Fruit fly (Drosophila melanogaster) whole organism, prepupa: Measurements from ENCODE around the gene Sox21b.
A peak's percentile ranks its signal among the peaks of the same experiment; 100 is the strongest.

Experiments
- CG10631 ChIP-seq: fragments of 200-800 bp; sonication (Bioruptor generic); optimal IDR thresholded peaks from 2 replicates; lab custom pipeline; 2016; ENCODE audit warnings: missing biosample characterization, missing genetic modification characterization
- CG15336 ChIP-seq: fragments of 200-800 bp; sonication (Bioruptor generic); IDR thresholded peaks from 2 replicates; pipeline ENCODE4 v1.3.6; 2022; ENCODE audit warnings: missing biosample characterization, missing genetic modification characterization
- CG16779 ChIP-seq: fragments of 200-800 bp; sonication (Bioruptor generic); optimal IDR thresholded peaks from 3 replicates; lab custom pipeline; 2017; ENCODE audit warnings: missing biosample characterization, mild to moderate bottlenecking, missing genetic modification characterization
- CG3032 ChIP-seq: fragments of 200-800 bp; optimal IDR thresholded peaks from 2 replicates; lab custom pipeline; 2019; ENCODE audit warnings: missing biosample characterization, mild to moderate bottlenecking, missing genetic modification characterization, moderate library complexity
- CG31627 ChIP-seq: fragments of 200-800 bp; sonication (Bioruptor generic); optimal IDR thresholded peaks from 3 replicates; lab custom pipeline; 2016; ENCODE audit warnings: missing biosample characterization, missing genetic modification characterization
- CG32006 ChIP-seq: fragments of 200-800 bp; sonication (Bioruptor generic); optimal IDR thresholded peaks from 3 replicates; lab custom pipeline; 2017; ENCODE audit warnings: missing biosample characterization, mild to moderate bottlenecking, missing genetic modification characterization
- CG3919 ChIP-seq: fragments of 200-800 bp; sonication (Bioruptor generic); optimal IDR thresholded peaks from 3 replicates; lab custom pipeline; 2016; ENCODE audit warnings: missing biosample characterization, missing genetic modification characterization
- CG4318 ChIP-seq: fragments of 200-800 bp; sonication (Bioruptor generic); optimal IDR thresholded peaks from 3 replicates; lab custom pipeline; 2017; ENCODE audit warnings: missing biosample characterization, mild to moderate bottlenecking, missing genetic modification characterization
- CG6163 ChIP-seq: fragments of 200-800 bp; sonication (Bioruptor generic); IDR thresholded peaks from 3 replicates; pipeline ENCODE4 v1.3.6; 2022; ENCODE audit warnings: missing biosample characterization, missing genetic modification characterization
- CG6276 ChIP-seq: fragments of 200-800 bp; sonication (Bioruptor generic); optimal IDR thresholded peaks from 2 replicates; lab custom pipeline; 2017; ENCODE audit warnings: missing biosample characterization, mild to moderate bottlenecking, missing genetic modification characterization
- CG6808 ChIP-seq: fragments of 200-800 bp; sonication (Bioruptor generic); optimal IDR thresholded peaks from 3 replicates; lab custom pipeline; 2017; ENCODE audit warnings: missing biosample characterization, missing genetic modification characterization, mild to moderate bottlenecking, moderate library complexity, missing genetic modification reagents
- CG6854 ChIP-seq: fragments of 200-800 bp; sonication (Bioruptor generic); optimal IDR thresholded peaks from 2 replicates; lab custom pipeline; 2017; ENCODE audit warnings: missing biosample characterization, mild to moderate bottlenecking, missing genetic modification characterization
- CG7368 ChIP-seq: fragments of 200-800 bp; sonication (Bioruptor generic); optimal IDR thresholded peaks from 3 replicates; lab custom pipeline; 2016; ENCODE audit warnings: missing biosample characterization, missing genetic modification characterization
- CG8119 ChIP-seq: fragments of 200-800 bp; sonication (Bioruptor generic); IDR thresholded peaks from 3 replicates; pipeline ENCODE4 v1.3.6; 2022; ENCODE audit warnings: missing biosample characterization, missing genetic modification characterization
- CG8319 ChIP-seq: fragments of 200-800 bp; sonication (Bioruptor generic); optimal IDR thresholded peaks from 3 replicates; lab custom pipeline; 2016; ENCODE audit warnings: missing biosample characterization, missing genetic modification characterization
- CG8632 ChIP-seq: fragments of 200-800 bp; sonication (Bioruptor generic); optimal IDR thresholded peaks from 3 replicates; lab custom pipeline; 2016; ENCODE audit warnings: missing biosample characterization, missing genetic modification characterization
- CG9139 ChIP-seq: fragments of 200-800 bp; sonication (Bioruptor generic); optimal IDR thresholded peaks from 3 replicates; lab custom pipeline; 2017; ENCODE audit warnings: missing biosample characterization, mild to moderate bottlenecking, missing genetic modification characterization
- Eip75B ChIP-seq: fragments of 200-800 bp; sonication (Bioruptor generic); optimal IDR thresholded peaks from 3 replicates; lab custom pipeline; 2016; ENCODE audit warnings: missing biosample characterization, missing genetic modification characterization
- Eip78C ChIP-seq: fragments of 200-800 bp; sonication (Bioruptor generic); peaks from one replicate; lab custom pipeline; 2016; ENCODE audit warnings: missing biosample characterization, missing genetic modification characterization
- Eip93F ChIP-seq: fragments of 200-800 bp; sonication (Bioruptor generic); optimal IDR thresholded peaks from 2 replicates; lab custom pipeline; 2016; ENCODE audit warnings: missing biosample characterization, mild to moderate bottlenecking, missing genetic modification characterization
- Ets21C ChIP-seq: fragments of 200-800 bp; sonication (Bioruptor generic); optimal IDR thresholded peaks from 3 replicates; lab custom pipeline; 2016; ENCODE audit warnings: missing biosample characterization, missing genetic modification characterization
- Gug ChIP-seq: fragments of 200-800 bp; sonication (Bioruptor generic); IDR thresholded peaks from 2 replicates; pipeline ENCODE4 v1.3.6; 2022; ENCODE audit warnings: missing biosample characterization, missing genetic modification characterization
- Hr38 ChIP-seq: sonication (Bioruptor generic); optimal IDR thresholded peaks from 2 replicates; lab custom pipeline; 2016; ENCODE audit warnings: missing biosample characterization, missing genetic modification characterization
- Hr39 ChIP-seq: fragments of 200-800 bp; sonication (Bioruptor generic); optimal IDR thresholded peaks from 2 replicates; lab custom pipeline; 2016; ENCODE audit warnings: missing biosample characterization, missing genetic modification characterization
- Hr4 ChIP-seq: fragments of 200-800 bp; sonication (Bioruptor generic); optimal IDR thresholded peaks from 3 replicates; lab custom pipeline; 2016; ENCODE audit warnings: missing biosample characterization, missing genetic modification characterization
- Lpt ChIP-seq: fragments of 200-800 bp; sonication (Bioruptor generic); optimal IDR thresholded peaks from 3 replicates; lab custom pipeline; 2016; ENCODE audit warnings: missing biosample characterization, missing genetic modification characterization
- Met ChIP-seq: fragments of 200-800 bp; sonication (Bioruptor generic); optimal IDR thresholded peaks from 3 replicates; lab custom pipeline; 2016; ENCODE audit warnings: missing biosample characterization, missing genetic modification characterization
- OdsH ChIP-seq: fragments of 200-800 bp; sonication (Bioruptor generic); optimal IDR thresholded peaks from 3 replicates; lab custom pipeline; 2016; ENCODE audit warnings: missing biosample characterization, missing genetic modification characterization
- Smox ChIP-seq: fragments of 200-800 bp; sonication (Bioruptor generic); optimal IDR thresholded peaks from 3 replicates; lab custom pipeline; 2016; ENCODE audit warnings: missing biosample characterization, missing genetic modification characterization
- Sox102F ChIP-seq: fragments of 200-800 bp; sonication (Bioruptor generic); optimal IDR thresholded peaks from 2 replicates; lab custom pipeline; 2016; ENCODE audit warnings: missing biosample characterization, mild to moderate bottlenecking, missing genetic modification characterization
- Sox14 ChIP-seq: fragments of 200-800 bp; sonication (Bioruptor generic); optimal IDR thresholded peaks from 3 replicates; lab custom pipeline; 2016; ENCODE audit warnings: missing biosample characterization, missing genetic modification characterization
- Sox15 ChIP-seq: fragments of 200-800 bp; sonication (Bioruptor generic); optimal IDR thresholded peaks from 3 replicates; lab custom pipeline; 2016; ENCODE audit warnings: missing biosample characterization, missing genetic modification characterization
- achi ChIP-seq: fragments of 200-800 bp; sonication (Bioruptor generic); optimal IDR thresholded peaks from 3 replicates; lab custom pipeline; 2016; ENCODE audit warnings: missing biosample characterization, missing genetic modification characterization
- acj6 ChIP-seq: fragments of 200-800 bp; sonication (Bioruptor generic); optimal IDR thresholded peaks from 3 replicates; lab custom pipeline; 2016; ENCODE audit warnings: missing biosample characterization, missing genetic modification characterization
- cyc ChIP-seq: fragments of 200-800 bp; sonication (Bioruptor generic); optimal IDR thresholded peaks from 3 replicates; lab custom pipeline; 2016; ENCODE audit warnings: missing biosample characterization, missing genetic modification characterization
- dac ChIP-seq: fragments of 200-800 bp; sonication (Bioruptor generic); optimal IDR thresholded peaks from 2 replicates; lab custom pipeline; 2017; ENCODE audit warnings: missing biosample characterization, mild to moderate bottlenecking, missing genetic modification characterization
- dsx ChIP-seq: fragments of 200-800 bp; optimal IDR thresholded peaks from 3 replicates; lab custom pipeline; 2019; ENCODE audit warnings: missing biosample characterization, mild to moderate bottlenecking, missing genetic modification characterization, moderate library complexity; ENCODE audit not compliant: poor library complexity, severe bottlenecking
- eg ChIP-seq: fragments of 200-800 bp; sonication (Bioruptor generic); IDR thresholded peaks from 3 replicates; pipeline ENCODE4 v1.3.6; 2022; ENCODE audit warnings: missing biosample characterization, missing genetic modification characterization
- esn ChIP-seq: fragments of 200-800 bp; sonication (Bioruptor generic); optimal IDR thresholded peaks from 2 replicates; lab custom pipeline; 2016; ENCODE audit warnings: missing biosample characterization, mild to moderate bottlenecking, missing genetic modification characterization, moderate library complexity
- fd59A ChIP-seq: fragments of 200-800 bp; sonication (Bioruptor generic); optimal IDR thresholded peaks from 2 replicates; lab custom pipeline; 2017; ENCODE audit warnings: missing biosample characterization, mild to moderate bottlenecking, missing genetic modification characterization, missing genetic modification reagents
- fd85E ChIP-seq: fragments of 200-800 bp; sonication (Bioruptor generic); optimal IDR thresholded peaks from 3 replicates; lab custom pipeline; 2016; ENCODE audit warnings: missing biosample characterization, missing genetic modification characterization
- fkh ChIP-seq: fragments of 200-800 bp; sonication (Bioruptor generic); optimal IDR thresholded peaks from 3 replicates; lab custom pipeline; 2017; ENCODE audit warnings: missing biosample characterization, mild to moderate bottlenecking, missing genetic modification characterization, moderate library complexity
- lz ChIP-seq: fragments of 200-800 bp; sonication (Bioruptor generic); optimal IDR thresholded peaks from 3 replicates; lab custom pipeline; 2016; ENCODE audit warnings: missing biosample characterization, missing genetic modification characterization
- net ChIP-seq: fragments of 200-800 bp; sonication (Bioruptor generic); optimal IDR thresholded peaks from 3 replicates; lab custom pipeline; 2016; ENCODE audit warnings: missing biosample characterization, missing genetic modification characterization
- pdm3 ChIP-seq: fragments of 200-800 bp; sonication (Bioruptor generic); optimal IDR thresholded peaks from 3 replicates; lab custom pipeline; 2016; ENCODE audit warnings: missing biosample characterization, missing genetic modification characterization
- salr ChIP-seq, 2 experiments: fragments of 200-800 bp; sonication (Bioruptor generic); optimal IDR thresholded peaks; 3 replicates each; lab custom pipeline; 2016 to 2018; ENCODE audit warnings: missing biosample characterization in 2 of 2, missing genetic modification characterization in 2 of 2, mild to moderate bottlenecking in 1 of 2
- spab ChIP-seq: fragments of 200-800 bp; sonication (Bioruptor generic); optimal IDR thresholded peaks from 2 replicates; lab custom pipeline; 2017; ENCODE audit warnings: missing biosample characterization, mild to moderate bottlenecking, missing genetic modification characterization, missing genetic modification reagents
- ss ChIP-seq, 2 experiments: fragments of 200-800 bp; sonication (Bioruptor generic); optimal IDR thresholded peaks; 2 replicates in 1 of 2; 3 replicates in 1 of 2; lab custom pipeline; 2017 to 2018; ENCODE audit warnings: mild to moderate bottlenecking in 2 of 2, missing biosample characterization in 2 of 2, missing genetic modification characterization in 2 of 2, moderate library complexity in 1 of 2
- svp ChIP-seq: fragments of 200-800 bp; sonication (Bioruptor generic); peaks from one replicate; lab custom pipeline; 2016; ENCODE audit warnings: missing biosample characterization, missing genetic modification characterization
- topi ChIP-seq: fragments of 200-800 bp; sonication (Bioruptor generic); optimal IDR thresholded peaks from 3 replicates; lab custom pipeline; 2016; ENCODE audit warnings: missing biosample characterization, missing genetic modification characterization
- vri ChIP-seq: fragments of 200-800 bp; sonication (Bioruptor generic); optimal IDR thresholded peaks from 3 replicates; lab custom pipeline; 2016; ENCODE audit warnings: missing biosample characterization, mild to moderate bottlenecking, missing genetic modification characterization

Sox21b gene

DNA sequence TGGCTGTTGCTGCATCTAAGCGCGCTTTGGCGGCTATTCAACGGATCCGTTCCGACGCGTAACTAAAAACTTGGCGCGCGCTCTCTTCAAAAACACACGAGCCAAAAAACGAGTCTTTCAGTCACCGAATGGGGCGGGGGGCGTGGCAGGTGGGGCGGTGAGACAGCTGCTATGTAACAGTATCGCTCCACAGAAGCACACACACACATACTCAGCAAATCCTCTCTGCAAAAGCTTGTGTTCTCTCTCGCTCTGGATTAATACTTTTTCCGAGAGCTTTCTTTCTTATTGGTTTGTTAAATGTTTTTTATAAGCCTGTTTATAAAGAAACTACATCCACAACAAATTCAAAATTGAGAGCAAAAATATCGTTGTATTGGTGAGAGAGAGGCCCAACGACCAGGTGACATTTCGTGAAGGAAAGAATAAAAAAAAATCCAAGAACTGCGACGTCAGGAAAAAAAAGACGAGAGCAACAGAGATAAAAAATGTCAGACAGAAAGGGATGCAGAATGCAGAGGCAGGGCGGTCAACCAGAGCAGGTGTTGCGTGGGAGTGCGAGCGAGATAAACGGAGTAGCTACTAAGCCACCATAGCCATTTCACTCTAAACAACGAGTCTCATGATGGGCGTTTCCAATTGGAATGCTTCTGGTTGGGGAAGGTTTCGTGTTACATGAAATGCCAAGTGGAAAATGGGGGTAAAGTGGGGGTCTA lies at the start of gene Sox21b:
Gene Sox21b (minus strand): TSS at position 51 of the 716 bp plus-strand sequence.
- TF ChIP-seq Gug (GFP tag; lab: Robert Waterston, UW) = no peak
- TF ChIP-seq CG32006 (GFP tag; lab: Kevin White, UChicago) = no peak
- TF ChIP-seq Ets21C (GFP tag; lab: Kevin White, UChicago) = no peak
- no peak for TF ChIP-seq fd85E (GFP tag; lab: Kevin White, UChicago)
- peak; percentile 41 for TF ChIP-seq achi (GFP tag; lab: Kevin White, UChicago)
- TF ChIP-seq vri = no peak
- peak; percentile 53 for TF ChIP-seq CG9139 (GFP tag; lab: Kevin White, UChicago)
- peak; percentile 74 to 83 for TF ChIP-seq ss (GFP tag; optimal IDR thresholded peaks at IDR 0.05; lab: Kevin White, UChicago)
- TF ChIP-seq spab (GFP tag; lab: Kevin White, UChicago) = peak; percentile 56
- no peak for TF ChIP-seq CG15336 (GFP tag; lab: Robert Waterston, UW)
- TF ChIP-seq fd59A (GFP tag; lab: Kevin White, UChicago) = peak; percentile 43
- TF ChIP-seq acj6 (GFP tag; lab: Kevin White, UChicago) = peak; percentile 23
- TF ChIP-seq dac (GFP tag; lab: Kevin White, UChicago) = no peak
- no peak for TF ChIP-seq topi (GFP tag; lab: Kevin White, UChicago)
- no peak for TF ChIP-seq svp (GFP tag; lab: Kevin White, UChicago)
- TF ChIP-seq CG31627 (GFP tag; lab: Kevin White, UChicago) = no peak
- peak; percentile 7 for TF ChIP-seq OdsH (GFP tag; lab: Kevin White, UChicago)
- peak; percentile 52 for TF ChIP-seq Sox102F
- TF ChIP-seq CG7368 (GFP tag; lab: Kevin White, UChicago) = peak; percentile 5
- peak; percentile 61 for TF ChIP-seq net
- no peak for TF ChIP-seq Sox14
- peak; percentile 43 for TF ChIP-seq pdm3 (GFP tag; lab: Kevin White, UChicago)
- peak; percentile 87 for TF ChIP-seq CG6163 (GFP tag; lab: Robert Waterston, UW)
- peak; percentile 57 for TF ChIP-seq CG3032 (tag; lab: Kevin White, UChicago)
- TF ChIP-seq CG16779 (tag; lab: Kevin White, UChicago) = peak; percentile 24
- no peak for TF ChIP-seq Smox (GFP tag; lab: Kevin White, UChicago)
- TF ChIP-seq Hr38 = no peak
- TF ChIP-seq salr (GFP tag; optimal IDR thresholded peaks at IDR 0.05; lab: Kevin White, UChicago) = peak; percentile 39
- peak; percentile 72; the same call in 2 of the 3 replicates for TF ChIP-seq eg (GFP tag; lab: Robert Waterston, UW)
- peak; percentile 71 for TF ChIP-seq CG6808 (GFP tag; lab: Kevin White, UChicago)
- TF ChIP-seq Eip93F = no peak
- peak; percentile 52 for TF ChIP-seq CG3919 (GFP tag; lab: Kevin White, UChicago)
- TF ChIP-seq dsx (GFP tag; lab: Kevin White, UChicago) = peak; percentile 34
- TF ChIP-seq CG10631 (GFP tag; lab: Kevin White, UChicago) = peak; percentile 15
- TF ChIP-seq Hr4 (GFP tag; lab: Kevin White, UChicago) = no peak
- TF ChIP-seq Hr39 (GFP tag; lab: Kevin White, UChicago) = no peak
- TF ChIP-seq Met (GFP tag; lab: Kevin White, UChicago) = peak; percentile 42
- no peak for TF ChIP-seq Sox15 (GFP tag; lab: Kevin White, UChicago)
- TF ChIP-seq Eip75B = peak; percentile 57
- no peak for TF ChIP-seq CG6854 (GFP tag; lab: Kevin White, UChicago)
- no peak for TF ChIP-seq cyc (GFP tag; lab: Kevin White, UChicago)
- TF ChIP-seq fkh (GFP tag; lab: Kevin White, UChicago) = peak; percentile 47
- TF ChIP-seq esn (GFP tag; lab: Kevin White, UChicago) = peak; percentile 51
- TF ChIP-seq CG8319 (GFP tag; lab: Kevin White, UChicago) = peak; percentile 25
- peak; percentile 74 for TF ChIP-seq Eip78C (GFP tag; lab: Kevin White, UChicago)
- TF ChIP-seq CG4318 (GFP tag; lab: Kevin White, UChicago) = no peak
- TF ChIP-seq Lpt (GFP tag; lab: Kevin White, UChicago) = no peak
- no peak; the same call in 2 of the 3 replicates for TF ChIP-seq CG8119 (GFP tag; lab: Robert Waterston, UW)
- TF ChIP-seq lz = no peak
- no peak for TF ChIP-seq CG6276 (GFP tag; lab: Kevin White, UChicago)
- TF ChIP-seq CG8632 = peak; percentile 45
